Worm (Caenorhabditis elegans): ENCODE measurements around the gene Y53G8AL.1.

DNA sequence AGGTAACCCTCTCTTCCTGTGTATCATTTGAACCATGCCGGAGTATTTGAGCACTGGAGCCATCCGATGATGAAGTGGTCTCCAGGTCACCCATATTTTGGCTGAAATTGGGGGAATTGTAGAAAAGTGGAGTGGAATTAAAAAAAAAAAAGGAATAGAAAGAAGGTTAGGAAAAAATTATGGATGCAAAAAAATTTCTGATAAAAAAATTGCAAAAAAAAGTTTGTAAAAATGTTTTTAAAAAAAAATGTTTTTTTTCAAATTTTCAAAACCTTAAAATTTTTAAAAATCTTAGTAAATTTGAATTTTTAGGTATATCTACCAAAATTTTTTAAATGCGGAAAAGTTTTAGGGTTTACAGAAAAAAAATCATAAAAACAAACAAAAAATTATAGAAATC is 13.9 kb upstream of the Y53G8AL.1 start, which contains the start of gene frm-8:
- no peak for TF ChIP-seq lin-13 (GFP tag; optimal IDR thresholded peaks at IDR 0.05)
- no peak for TF ChIP-seq ama-1 (optimal IDR thresholded peaks at IDR 0.05)
- TF ChIP-seq mdl-1 (tag; optimal IDR thresholded peaks at IDR 0.05): no peak
- TF ChIP-seq zag-1 (tag; optimal IDR thresholded peaks at IDR 0.05): no peak
- no peak for TF ChIP-seq ceh-82 (tag; optimal IDR thresholded peaks at IDR 0.05)
- no peak for TF ChIP-seq ztf-4 (tag; optimal IDR thresholded peaks at IDR 0.05)
- TF ChIP-seq nhr-25 (tag; optimal IDR thresholded peaks at IDR 0.05): no peak
- TF ChIP-seq lin-11 (tag; optimal IDR thresholded peaks at IDR 0.05): no peak
- TF ChIP-seq R02D3.7 (tag; optimal IDR thresholded peaks at IDR 0.05): no peak
- no peak for TF ChIP-seq unc-62 (GFP tag; optimal IDR thresholded peaks at IDR 0.05)
- no peak for TF ChIP-seq snpc-4 (tag; optimal IDR thresholded peaks at IDR 0.05)

All from whole organism, L2 larva.